Worm (Caenorhabditis elegans): ENCODE results near the gene T22D1.8.

DNA sequence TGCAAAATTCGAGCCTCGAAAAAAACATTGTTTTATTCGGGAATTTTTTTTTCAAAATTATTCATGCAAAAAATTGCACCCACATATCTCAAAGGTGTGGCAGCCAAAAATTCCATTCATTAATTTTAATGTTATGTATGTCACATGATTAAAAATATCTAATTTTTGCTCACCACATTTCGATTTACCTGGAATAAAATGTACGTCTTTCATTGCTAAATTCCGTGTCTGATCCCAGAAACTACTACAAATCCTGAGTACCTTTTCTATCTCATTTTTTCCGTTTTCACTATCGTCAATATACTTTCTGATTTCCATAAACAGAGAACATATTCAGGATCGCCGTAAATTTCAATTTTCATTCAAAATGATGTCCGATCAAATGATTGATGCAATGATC is 33.2 kb downstream of the T22D1.8 start, which contains the start of gene srx-19:
- no peak for TF ChIP-seq ama-1 (optimal IDR thresholded peaks at IDR 0.05)
- TF ChIP-seq ref-2 (tag; optimal IDR thresholded peaks at IDR 0.05): no peak
- TF ChIP-seq mec-3 (tag; optimal IDR thresholded peaks at IDR 0.05; ENCODE audit: borderline replicate concordance): no peak
- no peak for TF ChIP-seq pha-4 (tag; optimal IDR thresholded peaks at IDR 0.05)
- TF ChIP-seq fkh-10 (GFP tag; optimal IDR thresholded peaks at IDR 0.05): no peak
- TF ChIP-seq syd-9 (tag; optimal IDR thresholded peaks at IDR 0.05): no peak
- TF ChIP-seq ceh-48 (tag; optimal IDR thresholded peaks at IDR 0.05): no peak

All from whole organism, late embryonic.